Worm (Caenorhabditis elegans): ENCODE measurements around the gene T25E12.16.

The T25E12.16 gene

DNA sequence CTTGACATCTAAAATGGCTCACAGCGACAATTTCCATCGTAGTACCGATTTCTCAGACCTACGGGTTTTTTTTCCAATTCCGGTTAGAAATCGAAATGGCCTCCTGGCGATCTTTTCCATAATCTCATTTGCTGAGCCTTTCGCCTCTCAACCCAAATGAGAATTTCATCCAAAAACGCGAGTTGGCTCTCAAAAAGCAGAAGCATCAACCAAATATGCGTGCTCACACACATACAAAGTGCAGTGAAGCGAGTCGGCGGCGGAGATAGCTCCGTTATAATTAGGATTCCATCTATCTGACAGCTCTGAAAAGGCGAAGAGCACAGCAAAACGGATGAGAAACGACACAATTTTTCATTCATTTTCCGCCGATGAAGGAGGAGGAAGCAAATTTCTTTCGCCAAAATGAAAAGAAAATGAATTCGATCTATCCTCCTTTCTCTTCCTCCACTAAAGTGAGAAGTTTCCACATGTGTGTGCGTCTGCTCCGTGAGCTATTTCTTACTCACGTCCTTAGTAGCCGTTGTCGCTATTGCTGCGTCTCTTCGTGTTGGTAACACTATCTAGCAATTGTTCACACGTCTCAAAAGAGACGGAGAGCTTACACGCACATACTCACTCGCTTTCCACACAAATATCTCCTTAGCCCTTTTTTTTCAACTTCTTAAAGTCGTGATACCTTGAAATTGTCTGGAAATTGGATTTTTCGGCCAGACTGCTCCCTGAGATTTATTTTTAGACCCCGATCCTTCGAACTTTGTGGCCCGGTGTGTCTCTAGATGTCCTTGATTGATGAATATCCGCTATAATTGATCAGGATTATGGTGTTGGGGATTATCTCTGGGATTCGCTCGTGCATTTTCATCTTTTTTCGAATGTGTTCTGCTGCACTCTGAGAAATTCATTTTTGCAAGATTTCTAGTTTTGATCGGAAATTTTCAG is 18.8 kb upstream of the T25E12.16 start:
- TF ChIP-seq hlh-8 (tag; optimal IDR thresholded peaks at IDR 0.05), result no peak
- TF ChIP-seq ceh-14 (tag; optimal IDR thresholded peaks at IDR 0.05), result peak; percentile 61
- TF ChIP-seq ceh-48 (tag; optimal IDR thresholded peaks at IDR 0.05), result no peak
- no peak for TF ChIP-seq ceh-6 (GFP tag; optimal IDR thresholded peaks at IDR 0.05)
- TF ChIP-seq unc-42 (tag; optimal IDR thresholded peaks at IDR 0.05), result peak; percentile 38
- TF ChIP-seq T23F11.4 (GFP tag; optimal IDR thresholded peaks at IDR 0.05), result no peak
- TF ChIP-seq pat-9 (tag; optimal IDR thresholded peaks at IDR 0.05), result no peak
- TF ChIP-seq pha-2 (tag; optimal IDR thresholded peaks at IDR 0.05), result no peak
- TF ChIP-seq K09A11.1 (tag; optimal IDR thresholded peaks at IDR 0.05; ENCODE audit: insufficient read depth), result no peak
- TF ChIP-seq hlh-6 (tag; optimal IDR thresholded peaks at IDR 0.05), result no peak
- TF ChIP-seq ceh-31 (tag; optimal IDR thresholded peaks at IDR 0.05), result peak; percentile 35

DNA sequence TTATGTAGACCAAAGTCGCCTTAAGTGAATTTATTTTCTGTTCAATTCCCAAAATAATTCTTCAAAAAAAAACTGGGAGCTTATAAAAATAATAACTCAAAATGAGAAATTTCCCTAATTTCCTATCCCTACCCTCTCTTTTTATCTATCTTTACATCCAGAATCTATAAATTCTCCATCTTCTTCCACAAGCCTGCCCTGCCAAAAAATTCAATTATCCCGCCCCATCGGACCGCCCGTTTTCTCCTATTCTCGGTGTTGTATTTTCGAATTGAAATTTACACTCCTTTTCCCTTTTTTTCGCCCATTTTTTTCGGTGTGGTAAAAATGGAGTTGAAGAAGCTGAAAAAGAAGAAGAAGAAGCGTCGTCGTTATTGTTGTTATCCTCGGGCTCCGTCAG is 15.9 kb upstream of the T25E12.16 start:
- TF ChIP-seq C08G9.2 (tag; optimal IDR thresholded peaks at IDR 0.05) (no peak), unc-42 (tag; optimal IDR thresholded peaks at IDR 0.05) (peak; percentile 82), ceh-31 (tag; optimal IDR thresholded peaks at IDR 0.05) (peak; percentile 16)

DNA sequence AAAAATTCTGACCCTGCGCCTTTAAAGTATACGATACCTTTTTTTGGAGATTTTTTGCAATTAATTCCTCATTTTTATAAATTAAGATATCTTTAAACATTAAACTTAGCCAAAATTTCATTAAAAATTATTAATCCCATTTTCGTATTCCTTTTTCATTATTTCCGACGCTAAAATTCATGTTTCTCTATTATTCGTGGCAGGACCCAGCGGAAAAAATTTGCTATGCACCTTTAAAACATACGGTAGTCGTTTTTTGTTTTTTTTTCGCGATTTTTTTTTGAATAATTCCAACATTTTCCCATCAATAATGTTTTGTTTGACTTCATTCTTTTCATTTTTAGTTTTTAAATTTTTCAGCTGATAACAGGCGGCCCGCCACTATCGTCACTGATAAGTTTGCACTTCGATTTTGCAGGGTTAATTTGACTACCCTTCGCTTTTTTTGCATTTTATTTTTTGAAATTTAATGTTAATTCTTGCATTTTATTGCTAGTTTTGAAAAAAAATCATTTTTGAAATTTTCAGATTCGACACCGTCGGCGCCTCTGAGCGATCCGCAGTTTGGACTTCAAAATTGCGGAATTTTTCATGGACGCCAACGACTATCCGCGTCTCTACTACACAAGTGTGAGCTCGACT is 13.6 kb upstream of the T25E12.16 start, which contains the start of gene dkf-2:
Gene dkf-2 (plus strand): TSS at position 592 of the 642 bp plus-strand sequence.
- no peak for TF ChIP-seq npax-4 (tag; optimal IDR thresholded peaks at IDR 0.05)
- no peak for TF ChIP-seq fkh-6 (tag; optimal IDR thresholded peaks at IDR 0.05)
- TF ChIP-seq pat-9 (tag; optimal IDR thresholded peaks at IDR 0.05), result no peak

DNA sequence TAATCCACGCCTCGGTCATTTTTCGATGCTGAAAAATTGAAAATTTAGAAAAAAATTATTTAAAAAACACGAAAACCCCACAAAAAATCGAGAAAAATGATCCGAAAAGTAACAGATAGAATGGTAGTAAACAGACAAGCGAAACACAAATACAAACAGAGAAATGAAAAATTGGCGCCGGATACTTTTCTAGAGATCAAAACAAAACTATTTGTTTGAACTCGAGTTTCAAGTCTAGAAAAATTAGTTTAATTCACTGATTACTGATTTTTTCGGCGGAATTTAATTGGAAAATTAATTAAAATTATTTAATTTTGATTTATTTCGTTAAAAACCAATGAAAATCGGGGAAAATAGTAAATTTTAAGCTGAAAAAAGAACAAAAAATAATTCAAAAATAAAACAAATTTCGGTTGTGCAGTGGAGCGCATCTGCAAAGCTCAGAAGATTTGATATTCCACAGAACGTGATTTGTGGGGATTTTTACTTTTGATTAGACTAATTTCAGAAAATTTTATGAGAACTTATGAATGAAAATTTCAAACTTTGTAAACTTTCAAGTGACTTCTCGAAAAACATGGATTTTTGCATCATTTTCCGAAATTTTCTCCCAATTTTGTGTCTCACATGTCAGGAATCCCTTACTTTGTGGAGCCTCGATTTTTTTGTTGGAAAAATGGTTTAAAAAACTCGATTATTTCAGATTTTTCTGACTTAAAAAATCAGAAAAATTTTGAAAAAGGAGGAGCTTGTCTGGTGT is 12.8 kb upstream of the T25E12.16 start, which contains the start of gene gyg-2:
Gene gyg-2 (minus strand): TSS at position 28 of the 760 bp plus-strand sequence.
- TF ChIP-seq elt-2 (tag; optimal IDR thresholded peaks at IDR 0.05) (peak; percentile 24), unc-86 (tag; optimal IDR thresholded peaks at IDR 0.05) (no peak), pat-9 (tag; optimal IDR thresholded peaks at IDR 0.05) (no peak), pax-1 (tag; optimal IDR thresholded peaks at IDR 0.05) (no peak), tbx-2 (tag; optimal IDR thresholded peaks at IDR 0.05) (peak; percentile 13), lim-6 (tag; optimal IDR thresholded peaks at IDR 0.05) (no peak), ceh-14 (tag; optimal IDR thresholded peaks at IDR 0.05) (peak; percentile 7), hlh-30 (tag; optimal IDR thresholded peaks at IDR 0.05; ENCODE audit: insufficient read depth) (no peak), C38D4.7 (GFP tag; optimal IDR thresholded peaks at IDR 0.05) (no peak), ceh-2 (tag; optimal IDR thresholded peaks at IDR 0.05) (peak; percentile 33), odd-2 (tag; optimal IDR thresholded peaks at IDR 0.05) (no peak), eyg-1 (tag; optimal IDR thresholded peaks at IDR 0.05) (no peak), ceh-31 (tag; optimal IDR thresholded peaks at IDR 0.05) (peak; percentile 53), tbx-7 (tag; optimal IDR thresholded peaks at IDR 0.05) (peak; percentile 64), zip-5 (tag; optimal IDR thresholded peaks at IDR 0.05) (peak; percentile 53), ama-1 (optimal IDR thresholded peaks at IDR 0.05) (no peak), hlh-6 (tag; optimal IDR thresholded peaks at IDR 0.05) (no peak), pros-1 (tag; optimal IDR thresholded peaks at IDR 0.05) (no peak), C08G9.2 (tag; optimal IDR thresholded peaks at IDR 0.05) (peak; percentile 17)

DNA sequence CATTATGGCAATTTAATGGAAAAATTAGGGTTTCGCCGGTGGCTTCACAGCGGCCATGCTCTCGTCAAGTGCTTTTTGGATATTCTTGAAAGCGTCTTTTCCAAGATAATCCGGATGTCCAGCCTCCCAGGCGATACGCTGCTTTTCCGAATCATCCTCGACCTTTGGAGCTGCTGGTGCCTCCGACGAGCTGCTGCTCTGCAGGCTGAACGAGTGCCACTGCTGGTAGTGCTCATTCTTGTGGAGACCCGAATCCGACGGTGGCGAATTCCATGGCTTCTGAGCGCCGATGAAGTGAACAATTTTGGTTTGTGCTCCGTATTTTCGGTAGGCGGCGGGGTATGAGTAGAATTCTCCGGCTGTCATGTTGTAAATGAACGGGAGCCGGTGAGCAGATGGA is 11.6 kb upstream of the T25E12.16 start:
- TF ChIP-seq K02D7.2 (tag; optimal IDR thresholded peaks at IDR 0.05) (no peak), ceh-48 (tag; optimal IDR thresholded peaks at IDR 0.05) (no peak), sox-4 (tag; optimal IDR thresholded peaks at IDR 0.05) (no peak), ceh-19 (GFP tag; optimal IDR thresholded peaks at IDR 0.05) (no peak), Y22D7AL.16 (tag; optimal IDR thresholded peaks at IDR 0.05) (no peak), ama-1 (optimal IDR thresholded peaks at IDR 0.05) (no peak), fkh-6 (tag; optimal IDR thresholded peaks at IDR 0.05) (no peak), tbx-7 (tag; optimal IDR thresholded peaks at IDR 0.05) (no peak), ceh-24 (tag; optimal IDR thresholded peaks at IDR 0.05) (no peak)

All from whole organism, late embryonic.